Fruit fly (Drosophila melanogaster): ENCODE data around the gene opm.

Gene opm

DNA sequence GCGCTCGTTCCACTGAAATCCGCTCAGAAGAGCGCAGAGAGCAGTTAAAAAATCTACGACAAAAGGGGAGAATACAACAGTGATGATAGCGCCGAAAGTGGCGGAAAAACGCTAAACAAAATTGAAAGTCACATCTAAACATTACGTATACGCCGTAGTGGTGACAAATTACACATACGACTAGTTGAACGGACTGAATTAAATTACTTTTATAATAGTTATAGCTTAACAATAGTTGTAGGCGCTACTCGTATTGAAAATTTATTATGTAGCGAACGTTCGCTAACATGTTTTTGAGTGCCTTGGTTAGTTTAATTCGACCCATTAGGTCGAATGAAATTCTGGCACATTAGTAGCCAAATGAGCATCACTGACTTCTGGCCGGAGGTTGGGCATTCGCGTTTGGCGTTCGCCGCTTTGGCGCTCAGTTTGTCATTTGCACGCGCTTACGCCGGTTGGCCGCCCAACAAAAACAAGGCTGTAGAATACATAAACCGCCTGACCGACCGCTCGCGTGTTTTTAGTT is 22.5 kb downstream of the opm start, which contains the start of gene CG5541 (continued):
- no peak for TF ChIP-seq D19B (GFP tag; optimal IDR thresholded peaks at IDR 0.05)
- no peak for TF ChIP-seq sd (tag; optimal IDR thresholded peaks at IDR 0.05)
- TF ChIP-seq Bgb (GFP tag; IDR thresholded peaks at IDR 0.05; ENCODE audit: partially characterized antibody), result no peak
- TF ChIP-seq mld (GFP tag; IDR thresholded peaks at IDR 0.05; ENCODE audit: partially characterized antibody), result no peak
- TF ChIP-seq NfI (GFP tag; optimal IDR thresholded peaks at IDR 0.05), result peak; percentile 17
- no peak for TF ChIP-seq HLH54F (GFP tag; optimal IDR thresholded peaks at IDR 0.05)
- no peak for TF ChIP-seq CG12299 (tag; optimal IDR thresholded peaks at IDR 0.05)
- TF ChIP-seq CG14050 (GFP tag; IDR thresholded peaks at IDR 0.05), result no peak
- no peak for TF ChIP-seq CG33557 (GFP tag; optimal IDR thresholded peaks at IDR 0.05)
- TF ChIP-seq CG3065 (GFP tag; optimal IDR thresholded peaks at IDR 0.05), result no peak
- peak; percentile 40 for TF ChIP-seq CG18599 (GFP tag; optimal IDR thresholded peaks at IDR 0.05)
- no peak for TF ChIP-seq Sin3A (optimal IDR thresholded peaks at IDR 0.05)
- TF ChIP-seq org-1 (GFP tag; optimal IDR thresholded peaks at IDR 0.05), result no peak
- TF ChIP-seq slou (GFP tag; optimal IDR thresholded peaks at IDR 0.05), result no peak
- TF ChIP-seq sima (GFP tag; optimal IDR thresholded peaks at IDR 0.05), result no peak
- TF ChIP-seq lilli (GFP tag; optimal IDR thresholded peaks at IDR 0.05), result peak; percentile 42
- TF ChIP-seq Mad (GFP tag; optimal IDR thresholded peaks at IDR 0.05), result peak; percentile 16
- TF ChIP-seq CG14667 (GFP tag; IDR thresholded peaks at IDR 0.05), result no peak
- 0 out of 2 replicates have a peak, but pooled peaks have one; percentile 17 for TF ChIP-seq al (GFP tag; IDR thresholded peaks at IDR 0.05)
- no peak for TF ChIP-seq CG33213 (GFP tag; optimal IDR thresholded peaks at IDR 0.05)
- no peak for TF ChIP-seq vfl (GFP tag; optimal IDR thresholded peaks at IDR 0.05)
- peak in 1 of 2 experiments; percentile 18 for TF ChIP-seq bsh (GFP tag; optimal IDR thresholded peaks at IDR 0.05)
- peak; percentile 20 for TF ChIP-seq Hand (GFP tag; optimal IDR thresholded peaks at IDR 0.05)
- TF ChIP-seq Sox102F (GFP tag; optimal IDR thresholded peaks at IDR 0.05), result no peak
- TF ChIP-seq Awh (GFP tag; IDR thresholded peaks at IDR 0.05), result no peak
- peak; percentile 58 for TF ChIP-seq Jarid2 (GFP tag; optimal IDR thresholded peaks at IDR 0.05)
- TF ChIP-seq D (optimal IDR thresholded peaks at IDR 0.05), result no peak
- no peak for TF ChIP-seq D (GFP tag; optimal IDR thresholded peaks at IDR 0.05)
- no peak for TF ChIP-seq Hr3 (GFP tag; optimal IDR thresholded peaks at IDR 0.05)
- TF ChIP-seq CG17912 (GFP tag; optimal IDR thresholded peaks at IDR 0.05), result no peak
- no peak for TF ChIP-seq CG10462 (GFP tag; optimal IDR thresholded peaks at IDR 0.05)
- TF ChIP-seq pita (GFP tag; optimal IDR thresholded peaks at IDR 0.05), result no peak
- peak; percentile 4 for TF ChIP-seq scrt (GFP tag; optimal IDR thresholded peaks at IDR 0.05)
- TF ChIP-seq CG6254 (GFP tag; optimal IDR thresholded peaks at IDR 0.05), result no peak
- TF ChIP-seq fd3F (GFP tag; optimal IDR thresholded peaks at IDR 0.05), result no peak
- TF ChIP-seq CG34376 (GFP tag; optimal IDR thresholded peaks at IDR 0.05), result peak; percentile 67
- TF ChIP-seq CG11247 (GFP tag; IDR thresholded peaks at IDR 0.05), result no peak
- no peak for TF ChIP-seq sc (optimal IDR thresholded peaks at IDR 0.05)
- TF ChIP-seq sc (GFP tag; optimal IDR thresholded peaks at IDR 0.05), result no peak
- no peak for TF ChIP-seq CG7271 (tag; optimal IDR thresholded peaks at IDR 0.05)
- TF ChIP-seq cwo (GFP tag; optimal IDR thresholded peaks at IDR 0.05), result no peak
- TF ChIP-seq gem (tag; optimal IDR thresholded peaks at IDR 0.05), result peak; percentile 17
- TF ChIP-seq ATbp (GFP tag; optimal IDR thresholded peaks at IDR 0.05), result no peak
- no peak for TF ChIP-seq NC2β (GFP tag; optimal IDR thresholded peaks at IDR 0.05)
- TF ChIP-seq grn (GFP tag; optimal IDR thresholded peaks at IDR 0.05), result no peak
- peak; percentile 44 for TF ChIP-seq CG10147 (GFP tag; optimal IDR thresholded peaks at IDR 0.05)
- no peak for TF ChIP-seq ttk (GFP tag; IDR thresholded peaks at IDR 0.05)
- no peak for TF ChIP-seq zen (tag; optimal IDR thresholded peaks at IDR 0.05)
- TF ChIP-seq CG5953 (GFP tag; IDR thresholded peaks at IDR 0.05), result no peak
- TF ChIP-seq CG8924 (tag; optimal IDR thresholded peaks at IDR 0.05), result no peak
- TF ChIP-seq CG15601 (tag; optimal IDR thresholded peaks at IDR 0.05), result no peak
